Fruit fly (Drosophila melanogaster): ENCODE results near the gene ghi.

dm6 chr3L:9410030-9410589 lies 41.6 kb upstream of the ghi start:
- TF ChIP-seq toe (GFP tag; optimal IDR thresholded peaks at IDR 0.05) (no peak), bab1 (GFP tag; optimal IDR thresholded peaks at IDR 0.05) (no peak), pad (GFP tag; optimal IDR thresholded peaks at IDR 0.05) (no peak), Clk (GFP tag; optimal IDR thresholded peaks at IDR 0.05) (no peak), CG7101 (tag; optimal IDR thresholded peaks at IDR 0.05) (no peak), cnc (optimal IDR thresholded peaks at IDR 0.05) (no peak), CG5204 (GFP tag; optimal IDR thresholded peaks at IDR 0.05) (no peak), CG1620 (GFP tag; optimal IDR thresholded peaks at IDR 0.05) (no peak), kay (GFP tag; ENCODE audit: borderline replicate concordance) (no peak), CG14711 (tag; optimal IDR thresholded peaks at IDR 0.05) (no peak), tj (GFP tag; optimal IDR thresholded peaks at IDR 0.05) (no peak)
